Fruit fly (Drosophila melanogaster) whole organism, prepupa: ENCODE measurements around the gene hkb.

Source experiments
- Blimp-1 ChIP-seq: fragments of 200-800 bp; sonication (Bioruptor generic); optimal IDR thresholded peaks from 3 replicates; lab custom pipeline; 2017; ENCODE audit warnings: missing biosample characterization, missing genetic modification characterization, mild to moderate bottlenecking, moderate library complexity, missing genetic modification reagents
- CG10631 ChIP-seq: fragments of 200-800 bp; sonication (Bioruptor generic); optimal IDR thresholded peaks from 2 replicates; lab custom pipeline; 2016; ENCODE audit warnings: missing biosample characterization, missing genetic modification characterization
- CG10669 ChIP-seq: fragments of 200-800 bp; sonication (Bioruptor generic); optimal IDR thresholded peaks from 3 replicates; lab custom pipeline; 2018; ENCODE audit warnings: missing biosample characterization, mild to moderate bottlenecking, missing genetic modification characterization, moderate library complexity
- CG11294 ChIP-seq: fragments of 200-800 bp; sonication (Bioruptor generic); IDR thresholded peaks from 2 replicates; pipeline ENCODE4 v1.3.6; 2022; ENCODE audit warnings: missing biosample characterization, missing genetic modification characterization
- CG11762 ChIP-seq: fragments of 200-800 bp; sonication (Bioruptor generic); optimal IDR thresholded peaks from 3 replicates; lab custom pipeline; 2016; ENCODE audit warnings: missing biosample characterization, missing genetic modification characterization; ENCODE audit not compliant: insufficient read depth
- CG1621 ChIP-seq: fragments of 200-800 bp; sonication (Bioruptor generic); optimal IDR thresholded peaks from 3 replicates; lab custom pipeline; 2018; ENCODE audit warnings: missing biosample characterization, mild to moderate bottlenecking, missing genetic modification characterization
- CG3032 ChIP-seq: fragments of 200-800 bp; optimal IDR thresholded peaks from 2 replicates; lab custom pipeline; 2019; ENCODE audit warnings: missing biosample characterization, mild to moderate bottlenecking, missing genetic modification characterization, moderate library complexity
- CG31627 ChIP-seq: fragments of 200-800 bp; sonication (Bioruptor generic); optimal IDR thresholded peaks from 3 replicates; lab custom pipeline; 2016; ENCODE audit warnings: missing biosample characterization, missing genetic modification characterization
- CG34406 ChIP-seq: fragments of 200-800 bp; sonication (Bioruptor generic); optimal IDR thresholded peaks from 3 replicates; lab custom pipeline; 2016; ENCODE audit warnings: missing biosample characterization, missing genetic modification characterization
- CG3919 ChIP-seq: fragments of 200-800 bp; sonication (Bioruptor generic); optimal IDR thresholded peaks from 3 replicates; lab custom pipeline; 2016; ENCODE audit warnings: missing biosample characterization, missing genetic modification characterization
- CG6163 ChIP-seq: fragments of 200-800 bp; sonication (Bioruptor generic); IDR thresholded peaks from 3 replicates; pipeline ENCODE4 v1.3.6; 2022; ENCODE audit warnings: missing biosample characterization, missing genetic modification characterization
- CG6276 ChIP-seq: fragments of 200-800 bp; sonication (Bioruptor generic); optimal IDR thresholded peaks from 2 replicates; lab custom pipeline; 2017; ENCODE audit warnings: missing biosample characterization, mild to moderate bottlenecking, missing genetic modification characterization
- CG6792 ChIP-seq: fragments of 200-800 bp; sonication (Bioruptor generic); optimal IDR thresholded peaks from 3 replicates; lab custom pipeline; 2016; ENCODE audit warnings: missing biosample characterization, missing genetic modification characterization
- CG6854 ChIP-seq: fragments of 200-800 bp; sonication (Bioruptor generic); optimal IDR thresholded peaks from 2 replicates; lab custom pipeline; 2017; ENCODE audit warnings: missing biosample characterization, mild to moderate bottlenecking, missing genetic modification characterization
- CG7368 ChIP-seq: fragments of 200-800 bp; sonication (Bioruptor generic); optimal IDR thresholded peaks from 3 replicates; lab custom pipeline; 2016; ENCODE audit warnings: missing biosample characterization, missing genetic modification characterization
- CG8119 ChIP-seq: fragments of 200-800 bp; sonication (Bioruptor generic); IDR thresholded peaks from 3 replicates; pipeline ENCODE4 v1.3.6; 2022; ENCODE audit warnings: missing biosample characterization, missing genetic modification characterization
- CG8319 ChIP-seq: fragments of 200-800 bp; sonication (Bioruptor generic); optimal IDR thresholded peaks from 3 replicates; lab custom pipeline; 2016; ENCODE audit warnings: missing biosample characterization, missing genetic modification characterization
- CG8632 ChIP-seq: fragments of 200-800 bp; sonication (Bioruptor generic); optimal IDR thresholded peaks from 3 replicates; lab custom pipeline; 2016; ENCODE audit warnings: missing biosample characterization, missing genetic modification characterization
- CG9139 ChIP-seq: fragments of 200-800 bp; sonication (Bioruptor generic); optimal IDR thresholded peaks from 3 replicates; lab custom pipeline; 2017; ENCODE audit warnings: missing biosample characterization, mild to moderate bottlenecking, missing genetic modification characterization
- Eip75B ChIP-seq: fragments of 200-800 bp; sonication (Bioruptor generic); optimal IDR thresholded peaks from 3 replicates; lab custom pipeline; 2016; ENCODE audit warnings: missing biosample characterization, missing genetic modification characterization
- Eip78C ChIP-seq: fragments of 200-800 bp; sonication (Bioruptor generic); peaks from one replicate; lab custom pipeline; 2016; ENCODE audit warnings: missing biosample characterization, missing genetic modification characterization
- Ets21C ChIP-seq: fragments of 200-800 bp; sonication (Bioruptor generic); optimal IDR thresholded peaks from 3 replicates; lab custom pipeline; 2016; ENCODE audit warnings: missing biosample characterization, missing genetic modification characterization
- Ets96B ChIP-seq: fragments of 200-800 bp; optimal IDR thresholded peaks from 2 replicates; lab custom pipeline; 2019; ENCODE audit warnings: missing biosample characterization, mild to moderate bottlenecking, missing genetic modification characterization, moderate library complexity
- Hr39 ChIP-seq: fragments of 200-800 bp; sonication (Bioruptor generic); optimal IDR thresholded peaks from 2 replicates; lab custom pipeline; 2016; ENCODE audit warnings: missing biosample characterization, missing genetic modification characterization
- Lpt ChIP-seq: fragments of 200-800 bp; sonication (Bioruptor generic); optimal IDR thresholded peaks from 3 replicates; lab custom pipeline; 2016; ENCODE audit warnings: missing biosample characterization, missing genetic modification characterization
- Met ChIP-seq: fragments of 200-800 bp; sonication (Bioruptor generic); optimal IDR thresholded peaks from 3 replicates; lab custom pipeline; 2016; ENCODE audit warnings: missing biosample characterization, missing genetic modification characterization
- Smox ChIP-seq: fragments of 200-800 bp; sonication (Bioruptor generic); optimal IDR thresholded peaks from 3 replicates; lab custom pipeline; 2016; ENCODE audit warnings: missing biosample characterization, missing genetic modification characterization
- Sox14 ChIP-seq: fragments of 200-800 bp; sonication (Bioruptor generic); optimal IDR thresholded peaks from 3 replicates; lab custom pipeline; 2016; ENCODE audit warnings: missing biosample characterization, missing genetic modification characterization
- acj6 ChIP-seq: fragments of 200-800 bp; sonication (Bioruptor generic); optimal IDR thresholded peaks from 3 replicates; lab custom pipeline; 2016; ENCODE audit warnings: missing biosample characterization, missing genetic modification characterization
- dsx ChIP-seq: fragments of 200-800 bp; optimal IDR thresholded peaks from 3 replicates; lab custom pipeline; 2019; ENCODE audit warnings: missing biosample characterization, mild to moderate bottlenecking, missing genetic modification characterization, moderate library complexity; ENCODE audit not compliant: poor library complexity, severe bottlenecking
- eg ChIP-seq: fragments of 200-800 bp; sonication (Bioruptor generic); IDR thresholded peaks from 3 replicates; pipeline ENCODE4 v1.3.6; 2022; ENCODE audit warnings: missing biosample characterization, missing genetic modification characterization
- esn ChIP-seq: fragments of 200-800 bp; sonication (Bioruptor generic); optimal IDR thresholded peaks from 2 replicates; lab custom pipeline; 2016; ENCODE audit warnings: missing biosample characterization, mild to moderate bottlenecking, missing genetic modification characterization, moderate library complexity
- fkh ChIP-seq: fragments of 200-800 bp; sonication (Bioruptor generic); optimal IDR thresholded peaks from 3 replicates; lab custom pipeline; 2017; ENCODE audit warnings: missing biosample characterization, mild to moderate bottlenecking, missing genetic modification characterization, moderate library complexity
- lz ChIP-seq: fragments of 200-800 bp; sonication (Bioruptor generic); optimal IDR thresholded peaks from 3 replicates; lab custom pipeline; 2016; ENCODE audit warnings: missing biosample characterization, missing genetic modification characterization
- net ChIP-seq: fragments of 200-800 bp; sonication (Bioruptor generic); optimal IDR thresholded peaks from 3 replicates; lab custom pipeline; 2016; ENCODE audit warnings: missing biosample characterization, missing genetic modification characterization
- salr ChIP-seq, 2 experiments: fragments of 200-800 bp; sonication (Bioruptor generic); optimal IDR thresholded peaks; 3 replicates each; lab custom pipeline; 2016 to 2018; ENCODE audit warnings: missing biosample characterization in 2 of 2, missing genetic modification characterization in 2 of 2, mild to moderate bottlenecking in 1 of 2
- spab ChIP-seq: fragments of 200-800 bp; sonication (Bioruptor generic); optimal IDR thresholded peaks from 2 replicates; lab custom pipeline; 2017; ENCODE audit warnings: missing biosample characterization, mild to moderate bottlenecking, missing genetic modification characterization, missing genetic modification reagents
- ss ChIP-seq, 2 experiments: fragments of 200-800 bp; sonication (Bioruptor generic); optimal IDR thresholded peaks; 2 replicates in 1 of 2; 3 replicates in 1 of 2; lab custom pipeline; 2017 to 2018; ENCODE audit warnings: mild to moderate bottlenecking in 2 of 2, missing biosample characterization in 2 of 2, missing genetic modification characterization in 2 of 2, moderate library complexity in 1 of 2
- svp ChIP-seq: fragments of 200-800 bp; sonication (Bioruptor generic); peaks from one replicate; lab custom pipeline; 2016; ENCODE audit warnings: missing biosample characterization, missing genetic modification characterization
- topi ChIP-seq: fragments of 200-800 bp; sonication (Bioruptor generic); optimal IDR thresholded peaks from 3 replicates; lab custom pipeline; 2016; ENCODE audit warnings: missing biosample characterization, missing genetic modification characterization
- vri ChIP-seq: fragments of 200-800 bp; sonication (Bioruptor generic); optimal IDR thresholded peaks from 3 replicates; lab custom pipeline; 2016; ENCODE audit warnings: missing biosample characterization, mild to moderate bottlenecking, missing genetic modification characterization

The hkb gene

DNA sequence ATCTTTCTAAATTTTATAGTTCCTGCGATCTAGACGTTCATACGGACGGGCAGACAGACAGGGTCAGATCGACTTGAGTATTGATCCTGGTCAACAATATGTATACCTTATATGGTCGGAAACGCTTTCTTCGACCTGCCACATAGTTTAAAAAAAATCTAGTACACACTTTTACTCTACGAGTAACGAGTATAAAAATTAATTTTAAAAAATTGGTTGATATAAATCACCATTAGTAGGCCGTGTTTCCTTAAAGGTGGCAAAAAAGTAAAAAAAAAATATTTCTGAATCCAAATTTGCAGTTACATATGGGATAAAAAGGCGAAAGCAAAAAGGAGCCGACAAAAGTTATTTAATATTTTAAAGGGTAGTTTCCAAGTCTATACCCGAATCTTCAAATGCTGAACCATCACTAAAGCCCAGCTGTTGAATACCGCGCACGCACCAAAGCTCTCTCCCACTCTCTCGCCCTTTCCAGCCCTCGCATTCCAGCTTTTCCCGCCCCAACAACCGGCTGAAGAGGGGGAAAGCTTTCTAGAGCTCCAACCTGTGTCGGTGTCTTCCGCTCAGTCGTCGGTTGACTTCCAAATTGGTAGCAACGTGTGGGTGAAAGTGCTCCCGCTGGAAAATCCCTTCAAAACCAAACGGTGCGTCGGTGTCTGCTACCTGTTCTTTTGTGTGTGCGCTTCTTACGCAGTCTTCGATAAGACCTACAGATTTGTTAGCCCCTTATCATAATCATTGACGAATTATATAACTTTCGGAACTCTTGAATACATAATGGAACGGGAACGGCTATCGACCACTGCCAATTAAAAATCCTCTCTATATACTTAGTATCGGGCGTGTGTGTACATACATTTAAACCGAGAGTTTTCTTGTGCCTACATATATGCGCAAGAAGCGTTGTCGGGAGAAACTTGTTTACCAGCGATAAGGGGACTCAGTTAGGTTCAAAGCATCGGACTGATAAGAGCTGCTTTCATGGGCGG is 32.2 kb upstream of the hkb start, which contains the start of gene Sfxn1-3:
TSS of gene Sfxn1-3 (plus strand) at position 238 of the 992 bp plus-strand sequence.
- peak; percentile 4 for TF ChIP-seq CG6792 (GFP tag; lab: Kevin White, UChicago)
- TF ChIP-seq CG7368 (GFP tag; lab: Kevin White, UChicago) = peak; percentile 46
- peak; percentile 34 for TF ChIP-seq Smox (GFP tag; lab: Kevin White, UChicago)
- no peak for TF ChIP-seq Ets96B (tag; lab: Kevin White, UChicago)
- TF ChIP-seq eg (GFP tag; lab: Robert Waterston, UW) = peak; percentile 71; the same call in 2 of the 3 replicates
- TF ChIP-seq CG10669 (GFP tag; lab: Kevin White, UChicago) = no peak
- peak; percentile 88 for TF ChIP-seq Eip78C (GFP tag; lab: Kevin White, UChicago)
- TF ChIP-seq esn (GFP tag; lab: Kevin White, UChicago) = peak; percentile 64
- no peak; the same call in 1 of the 2 replicates for TF ChIP-seq CG11294
- peak; percentile 40 for TF ChIP-seq Blimp-1
- TF ChIP-seq net (GFP tag; lab: Kevin White, UChicago) = peak; percentile 62
- no peak for TF ChIP-seq CG10631 (GFP tag; lab: Kevin White, UChicago)
- TF ChIP-seq CG6163 (GFP tag; lab: Robert Waterston, UW) = peak; percentile 68
- TF ChIP-seq CG8119 = peak; percentile 50; the same call in 2 of the 3 replicates
- peak; percentile 10 for TF ChIP-seq Sox14 (GFP tag; lab: Kevin White, UChicago)
- peak; percentile 67 for TF ChIP-seq CG3919 (GFP tag; lab: Kevin White, UChicago)
- no peak for TF ChIP-seq CG1621
- TF ChIP-seq lz = peak; percentile 37
- peak; percentile 35 for TF ChIP-seq CG31627
- TF ChIP-seq CG6276 (GFP tag; lab: Kevin White, UChicago) = no peak
- TF ChIP-seq Ets21C (GFP tag; lab: Kevin White, UChicago) = no peak
- TF ChIP-seq Lpt (GFP tag; lab: Kevin White, UChicago) = peak; percentile 7
- peak; percentile 86 for TF ChIP-seq svp
- TF ChIP-seq CG3032 (tag; lab: Kevin White, UChicago) = peak; percentile 4
- peak; percentile 70 for TF ChIP-seq CG9139
- TF ChIP-seq fkh (GFP tag; lab: Kevin White, UChicago) = peak; percentile 87
- peak; percentile 37 for TF ChIP-seq CG11762
- no peak for TF ChIP-seq CG8319 (GFP tag; lab: Kevin White, UChicago)
- peak in 1 of 2 experiments; percentile 66 for TF ChIP-seq ss (GFP tag; optimal IDR thresholded peaks at IDR 0.05; lab: Kevin White, UChicago)
- no peak for TF ChIP-seq Eip75B
- TF ChIP-seq acj6 (GFP tag; lab: Kevin White, UChicago) = peak; percentile 2
- TF ChIP-seq CG6854 (GFP tag; lab: Kevin White, UChicago) = peak; percentile 90
- TF ChIP-seq topi (GFP tag; lab: Kevin White, UChicago) = peak; percentile 57
- peak; percentile 72 for TF ChIP-seq dsx (GFP tag; lab: Kevin White, UChicago)
- TF ChIP-seq CG8632 = peak; percentile 10
- no peak for TF ChIP-seq spab (GFP tag; lab: Kevin White, UChicago)
- peak; percentile 54 for TF ChIP-seq Met (GFP tag; lab: Kevin White, UChicago)
- peak; percentile 11 for TF ChIP-seq CG34406 (GFP tag; lab: Kevin White, UChicago)
- TF ChIP-seq Hr39 = peak; percentile 22
- TF ChIP-seq vri (GFP tag; lab: Kevin White, UChicago) = peak; percentile 100
- TF ChIP-seq salr (GFP tag; optimal IDR thresholded peaks at IDR 0.05; lab: Kevin White, UChicago) = peak in 1 of 2 experiments; percentile 4
